Worm (Caenorhabditis elegans): Measurements from ENCODE around the gene semi-1.

DNA sequence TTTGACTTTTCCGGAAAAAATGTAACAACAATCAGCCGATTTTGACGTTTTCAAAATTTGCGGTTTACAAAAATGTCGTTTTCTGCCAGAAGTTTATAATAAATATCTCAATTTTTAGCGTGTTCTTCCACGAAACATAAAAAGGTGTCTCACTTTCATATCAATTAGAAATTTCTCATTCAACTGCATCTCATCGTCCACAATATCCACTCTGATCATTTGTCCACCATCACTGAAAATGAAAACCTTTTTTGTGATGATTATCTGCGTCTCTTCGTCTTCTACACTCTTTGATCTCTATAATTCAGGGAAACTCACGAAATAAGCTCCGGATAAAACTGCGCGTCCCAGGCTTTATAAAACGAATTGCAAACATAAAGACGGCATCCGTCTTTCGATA lies 2.5 kb downstream of the semi-1 start:
- TF ChIP-seq ama-1 (optimal IDR thresholded peaks at IDR 0.05) = no peak
- TF ChIP-seq ama-1 (GFP tag; optimal IDR thresholded peaks at IDR 0.05) = no peak
- no peak for TF ChIP-seq F33H1.4 (GFP tag; IDR thresholded peaks at IDR 0.05)
- TF ChIP-seq dpl-1 (GFP tag; optimal IDR thresholded peaks at IDR 0.05) = no peak
- TF ChIP-seq fkh-3 (tag; optimal IDR thresholded peaks at IDR 0.05) = no peak
- TF ChIP-seq unc-130 (GFP tag; optimal IDR thresholded peaks at IDR 0.05) = no peak
- TF ChIP-seq hmg-1.2 (GFP tag; IDR thresholded peaks at IDR 0.05) = no peak
- no peak for TF ChIP-seq ceh-40 (GFP tag; IDR thresholded peaks at IDR 0.05)
- TF ChIP-seq nhr-179 (tag; optimal IDR thresholded peaks at IDR 0.05) = no peak
